Fruit fly (Drosophila melanogaster) whole organism, pupa: ENCODE measurements around the gene ps.

Source experiments
- CG10348 ChIP-seq: fragments of 200-800 bp; sonication (Bioruptor generic); IDR thresholded peaks from 2 replicates; pipeline ENCODE4 v1.3.6; 2022; ENCODE audit warnings: missing biosample characterization, missing genetic modification characterization
- CG12605 ChIP-seq: fragments of 200-800 bp; sonication (Bioruptor generic); IDR thresholded peaks from 2 replicates; pipeline ENCODE4 v1.3.6; 2022; ENCODE audit warnings: missing biosample characterization, missing genetic modification characterization
- CG13204 ChIP-seq: fragments of 200-800 bp; sonication (Bioruptor generic); optimal IDR thresholded peaks from 2 replicates; lab custom pipeline; 2018; ENCODE audit warnings: missing biosample characterization, mild to moderate bottlenecking, missing genetic modification characterization, moderate library complexity
- CG14655 ChIP-seq: fragments of 200-800 bp; sonication (Bioruptor generic); optimal IDR thresholded peaks from 3 replicates; lab custom pipeline; 2017; ENCODE audit warnings: mild to moderate bottlenecking, missing biosample characterization, missing genetic modification reagents, missing genetic modification characterization
- CG15710 ChIP-seq: fragments of 200-800 bp; sonication (Bioruptor generic); optimal IDR thresholded peaks from 2 replicates; lab custom pipeline; 2018; ENCODE audit warnings: missing biosample characterization, mild to moderate bottlenecking, missing genetic modification characterization, moderate library complexity
- CG17806 ChIP-seq: fragments of 200-800 bp; sonication (Bioruptor generic); optimal IDR thresholded peaks from 2 replicates; lab custom pipeline; 2018; ENCODE audit warnings: missing biosample characterization, mild to moderate bottlenecking, missing genetic modification characterization, moderate library complexity
- CG32121 ChIP-seq: fragments of 200-800 bp; sonication (Bioruptor generic); IDR thresholded peaks from 2 replicates; pipeline ENCODE4 v1.3.6; 2022; ENCODE audit warnings: missing biosample characterization, missing genetic modification characterization
- CG34367 ChIP-seq: fragments of 200-800 bp; sonication (Bioruptor generic); optimal IDR thresholded peaks from 2 replicates; lab custom pipeline; 2018; ENCODE audit warnings: missing biosample characterization, mild to moderate bottlenecking, missing genetic modification characterization
- CG4496 ChIP-seq: fragments of 200-800 bp; sonication (Bioruptor generic); IDR thresholded peaks from 3 replicates; pipeline ENCODE4 v1.3.6; 2022; ENCODE audit warnings: missing biosample characterization, missing genetic modification characterization
- CG8159 ChIP-seq: fragments of 200-800 bp; sonication (Bioruptor generic); optimal IDR thresholded peaks from 3 replicates; lab custom pipeline; 2018; ENCODE audit warnings: missing biosample characterization, mild to moderate bottlenecking, missing genetic modification characterization, moderate library complexity
- CG8301 ChIP-seq: fragments of 200-800 bp; sonication (Bioruptor generic); optimal IDR thresholded peaks from 2 replicates; lab custom pipeline; 2018; ENCODE audit warnings: missing biosample characterization, mild to moderate bottlenecking, missing genetic modification characterization
- CG9948 ChIP-seq: fragments of 200-800 bp; sonication (Bioruptor generic); optimal IDR thresholded peaks from 2 replicates; lab custom pipeline; 2018; ENCODE audit warnings: missing biosample characterization, mild to moderate bottlenecking, missing genetic modification characterization, moderate library complexity
- D1 ChIP-seq: fragments of 200-800 bp; sonication (Bioruptor generic); optimal IDR thresholded peaks from 2 replicates; lab custom pipeline; 2018; ENCODE audit warnings: missing biosample characterization, mild to moderate bottlenecking, missing genetic modification characterization, moderate library complexity
- EcR ChIP-seq: fragments of 200-800 bp; sonication (Bioruptor generic); optimal IDR thresholded peaks from 3 replicates; lab custom pipeline; 2019; ENCODE audit warnings: missing biosample characterization, missing genetic modification characterization, mild to moderate bottlenecking, moderate library complexity, missing genetic modification reagents
- Ets98B ChIP-seq: fragments of 200-800 bp; sonication (Bioruptor generic); IDR thresholded peaks from 2 replicates; pipeline ENCODE4 v1.3.6; 2022; ENCODE audit warnings: missing biosample characterization, missing genetic modification characterization
- Pif1A ChIP-seq: fragments of 200-800 bp; sonication (Bioruptor generic); optimal IDR thresholded peaks from 3 replicates; lab custom pipeline; 2016; ENCODE audit warnings: missing biosample characterization, missing genetic modification characterization
- Pif1B ChIP-seq: fragments of 200-800 bp; sonication (Bioruptor generic); optimal IDR thresholded peaks from 3 replicates; lab custom pipeline; 2016; ENCODE audit warnings: missing biosample characterization, missing genetic modification characterization
- Snoo ChIP-seq: fragments of 200-800 bp; sonication (Bioruptor generic); optimal IDR thresholded peaks from 3 replicates; lab custom pipeline; 2017; ENCODE audit warnings: missing biosample characterization, mild to moderate bottlenecking, missing genetic modification characterization, inconsistent platforms
- fd96Ca ChIP-seq: fragments of 200-800 bp; sonication (Bioruptor generic); IDR thresholded peaks from 3 replicates; pipeline ENCODE4 v1.3.6; 2022; ENCODE audit warnings: missing biosample characterization, missing genetic modification characterization
- gl ChIP-seq: fragments of 200-800 bp; sonication (Bioruptor generic); optimal IDR thresholded peaks from 2 replicates; lab custom pipeline; 2018; ENCODE audit warnings: missing biosample characterization, mild to moderate bottlenecking, missing genetic modification characterization
- rn ChIP-seq: fragments of 200-800 bp; sonication (Bioruptor generic); IDR thresholded peaks from 2 replicates; pipeline ENCODE4 v1.3.6; 2022; ENCODE audit warnings: missing biosample characterization, missing genetic modification characterization

ps gene

dm6 chr3R:9436358-9436972, 18.7 kb downstream of the ps start:
- TF ChIP-seq CG14655 (GFP tag; lab: Kevin White, UChicago) (no peak), CG4496 (GFP tag; lab: Robert Waterston, UW) (0 out of 3 replicates have a peak, but pooled peaks have one; percentile 41), Ets98B (GFP tag; lab: Robert Waterston, UW) (peak; percentile 7; the same call in 1 of the 2 replicates), Pif1B (GFP tag; lab: Kevin White, UChicago) (no peak)
- TF ChIP-seq, all 21 proteins: peak for 2

- TF ChIP-seq CG17806 = no peak
- no peak for TF ChIP-seq CG13204
- TF ChIP-seq CG8301 (tag; lab: Kevin White, UChicago) = no peak
- no peak for TF ChIP-seq D1
- TF ChIP-seq, all 21 proteins: peak for 0
These were observed 19.9 kb downstream of the ps start for dm6 chr3R:9437618-9438017.

dm6 chr3R:9441134-9441533, 23.4 kb downstream of the ps start:
- TF ChIP-seq EcR (GFP tag; lab: Kevin White, UChicago) = no peak
- TF ChIP-seq CG34367 (tag; lab: Kevin White, UChicago) = no peak

dm6 chr3R:9441996-9442395, 24.3 kb downstream of the ps start:
- TF ChIP-seq CG8301 (tag; lab: Kevin White, UChicago) (no peak), fd96Ca (no peak), CG9948 (tag; lab: Kevin White, UChicago) (no peak), CG8159 (no peak)

- TF ChIP-seq Snoo (no peak), Pif1A (GFP tag; lab: Kevin White, UChicago) (no peak), CG8301 (tag; lab: Kevin White, UChicago) (no peak), fd96Ca (no peak), CG32121 (GFP tag; lab: Robert Waterston, UW) (no peak), CG14655 (GFP tag; lab: Kevin White, UChicago) (no peak), CG9948 (tag; lab: Kevin White, UChicago) (no peak), Ets98B (GFP tag; lab: Robert Waterston, UW) (no peak), rn (no peak), Pif1B (GFP tag; lab: Kevin White, UChicago) (no peak), CG8159 (no peak), CG17806 (no peak), EcR (GFP tag; lab: Kevin White, UChicago) (no peak)
These were observed 30.6 kb downstream of the ps start for dm6 chr3R:9448320-9448719.

dm6 chr3R:9450672-9451071, 32.9 kb downstream of the ps start:
- TF ChIP-seq CG4496 (GFP tag; lab: Robert Waterston, UW) (no peak), Pif1A (GFP tag; lab: Kevin White, UChicago) (no peak), EcR (GFP tag; lab: Kevin White, UChicago) (no peak), CG8301 (tag; lab: Kevin White, UChicago) (no peak), D1 (no peak), Snoo (no peak), CG15710 (tag; lab: Kevin White, UChicago) (no peak), CG34367 (tag; lab: Kevin White, UChicago) (no peak), rn (no peak), CG32121 (GFP tag; lab: Robert Waterston, UW) (no peak), gl (tag; lab: Kevin White, UChicago) (no peak), CG12605 (GFP tag; lab: Robert Waterston, UW) (no peak), Pif1B (GFP tag; lab: Kevin White, UChicago) (no peak), CG13204 (no peak)

dm6 chr3R:9454980-9455379, 37.2 kb downstream of the ps start:
- TF ChIP-seq CG14655 (GFP tag; lab: Kevin White, UChicago) (no peak), Pif1A (GFP tag; lab: Kevin White, UChicago) (no peak), gl (tag; lab: Kevin White, UChicago) (no peak), Snoo (no peak), Pif1B (GFP tag; lab: Kevin White, UChicago) (no peak), CG10348 (no peak), CG12605 (GFP tag; lab: Robert Waterston, UW) (no peak), CG9948 (tag; lab: Kevin White, UChicago) (no peak), CG34367 (tag; lab: Kevin White, UChicago) (no peak), CG32121 (GFP tag; lab: Robert Waterston, UW) (no peak), Ets98B (GFP tag; lab: Robert Waterston, UW) (no peak), CG8159 (no peak), CG13204 (no peak), rn (no peak), CG4496 (GFP tag; lab: Robert Waterston, UW) (no peak), D1 (no peak), EcR (GFP tag; lab: Kevin White, UChicago) (no peak)
